Fruit fly (Drosophila melanogaster) whole organism, embryonic: ENCODE measurements around the gene CG32459.
A peak's percentile ranks its signal among the peaks of the same experiment; 100 is the strongest.

Experiments used
- BEAF-32 ChIP-seq: fragments of 200-800 bp; sonication (Bioruptor generic); optimal IDR thresholded peaks from 3 replicates; lab custom pipeline; 2017; ENCODE audit warnings: missing biosample characterization, missing genetic modification characterization, mild to moderate bottlenecking, moderate library complexity, missing genetic modification reagents
- CG10979 ChIP-seq: fragments of 200-800 bp; sonication (Bioruptor generic); optimal IDR thresholded peaks from 2 replicates; lab custom pipeline; 2018; ENCODE audit warnings: missing biosample characterization, mild to moderate bottlenecking, missing genetic modification characterization, moderate library complexity
- CG11456 ChIP-seq: fragments of 200-800 bp; sonication (Bioruptor generic); IDR thresholded peaks from 3 replicates; pipeline ENCODE4 v1.3.6; 2022; ENCODE audit warnings: missing biosample characterization, missing genetic modification characterization
- CG13624 ChIP-seq: fragments of 200-800 bp; sonication (Bioruptor generic); optimal IDR thresholded peaks from 2 replicates; lab custom pipeline; 2016; ENCODE audit warnings: missing biosample characterization, missing genetic modification characterization
- CG16863 ChIP-seq: fragments of 200-800 bp; sonication (Bioruptor generic); optimal IDR thresholded peaks from 3 replicates; lab custom pipeline; 2016; ENCODE audit warnings: missing biosample characterization, missing genetic modification characterization
- CG17568 ChIP-seq: fragments of 200-800 bp; sonication (Bioruptor generic); optimal IDR thresholded peaks from 2 replicates; lab custom pipeline; 2018; ENCODE audit warnings: missing biosample characterization, mild to moderate bottlenecking, missing genetic modification characterization, moderate library complexity
- CG17802 ChIP-seq: fragments of 200-800 bp; sonication (Bioruptor generic); optimal IDR thresholded peaks from 2 replicates; lab custom pipeline; 2018; ENCODE audit warnings: missing biosample characterization, mild to moderate bottlenecking, missing genetic modification characterization, moderate library complexity
- CG17829 ChIP-seq: fragments of 200-800 bp; optimal IDR thresholded peaks from 2 replicates; lab custom pipeline; 2019; ENCODE audit warnings: missing biosample characterization, mild to moderate bottlenecking, missing genetic modification characterization, moderate library complexity
- CG18599 ChIP-seq: fragments of 200-800 bp; sonication (Bioruptor generic); optimal IDR thresholded peaks from 3 replicates; lab custom pipeline; 2017; ENCODE audit warnings: missing biosample characterization, missing genetic modification characterization, mild to moderate bottlenecking, moderate library complexity, missing genetic modification reagents
- CG2120 ChIP-seq: fragments of 200-800 bp; sonication (Bioruptor generic); optimal IDR thresholded peaks from 3 replicates; lab custom pipeline; 2016; ENCODE audit warnings: missing biosample characterization, missing genetic modification characterization
- CG2678 ChIP-seq: fragments of 200-800 bp; sonication (Bioruptor generic); optimal IDR thresholded peaks from 3 replicates; lab custom pipeline; 2019; ENCODE audit warnings: missing biosample characterization, mild to moderate bottlenecking, missing genetic modification characterization, moderate library complexity
- CG2889 ChIP-seq: fragments of 200-800 bp; sonication (Bioruptor generic); IDR thresholded peaks from 3 replicates; pipeline ENCODE4 v1.3.6; 2022; ENCODE audit warnings: missing biosample characterization, missing genetic modification characterization
- CG30403 ChIP-seq: fragments of 200-800 bp; sonication (Bioruptor generic); optimal IDR thresholded peaks from 3 replicates; lab custom pipeline; 2016; ENCODE audit warnings: missing biosample characterization, missing genetic modification characterization
- CG31365 ChIP-seq: fragments of 200-800 bp; sonication (Bioruptor generic); optimal IDR thresholded peaks from 2 replicates; lab custom pipeline; 2018; ENCODE audit warnings: missing biosample characterization, mild to moderate bottlenecking, missing genetic modification characterization
- CG3995 ChIP-seq: fragments of 200-800 bp; sonication (Bioruptor generic); optimal IDR thresholded peaks from 3 replicates; lab custom pipeline; 2016; ENCODE audit warnings: missing biosample characterization, missing genetic modification characterization
- CG5180 ChIP-seq: fragments of 200-800 bp; sonication (Bioruptor generic); optimal IDR thresholded peaks from 3 replicates; lab custom pipeline; 2017; ENCODE audit warnings: missing biosample characterization, missing genetic modification characterization, mild to moderate bottlenecking, moderate library complexity, missing genetic modification reagents
- CG6791 ChIP-seq: fragments of 200-800 bp; sonication (Bioruptor generic); IDR thresholded peaks from 3 replicates; pipeline ENCODE4 v1.3.6; 2022; ENCODE audit warnings: missing biosample characterization, missing genetic modification characterization; ENCODE audit not compliant: partially characterized antibody
- Dbx ChIP-seq: fragments of 200-800 bp; sonication (Bioruptor generic); IDR thresholded peaks from 3 replicates; pipeline ENCODE4 v1.3.6; 2022; ENCODE audit warnings: missing biosample characterization, missing genetic modification characterization
- ERR ChIP-seq: fragments of 200-800 bp; sonication (Bioruptor generic); optimal IDR thresholded peaks from 2 replicates; lab custom pipeline; 2016; ENCODE audit warnings: missing biosample characterization, missing genetic modification characterization
- Fer1 ChIP-seq: fragments of 200-800 bp; sonication (Bioruptor generic); optimal IDR thresholded peaks from 2 replicates; lab custom pipeline; 2017; ENCODE audit warnings: missing biosample characterization, mild to moderate bottlenecking, missing genetic modification characterization
- HHEX ChIP-seq: fragments of 200-800 bp; sonication (Bioruptor generic); optimal IDR thresholded peaks from 3 replicates; lab custom pipeline; 2017; ENCODE audit warnings: missing biosample characterization, mild to moderate bottlenecking, missing genetic modification characterization, missing genetic modification reagents
- Hmr ChIP-seq: fragments of 200-800 bp; sonication (Bioruptor generic); optimal IDR thresholded peaks from 3 replicates; lab custom pipeline; 2017; ENCODE audit warnings: mild to moderate bottlenecking, missing biosample characterization, missing genetic modification reagents, missing genetic modification characterization
- Optix ChIP-seq: fragments of 200-800 bp; sonication (Bioruptor generic); IDR thresholded peaks from 3 replicates; pipeline ENCODE4 v1.3.6; 2022; ENCODE audit warnings: missing biosample characterization, missing genetic modification characterization
- YL-1 ChIP-seq: fragments of 200-800 bp; sonication (Bioruptor generic); optimal IDR thresholded peaks from 3 replicates; lab custom pipeline; 2017; ENCODE audit warnings: missing biosample characterization, mild to moderate bottlenecking, missing genetic modification characterization
- az2 ChIP-seq: fragments of 200-800 bp; sonication (Bioruptor generic); optimal IDR thresholded peaks from 3 replicates; lab custom pipeline; 2016; ENCODE audit warnings: missing biosample characterization, missing genetic modification characterization
- caup ChIP-seq: fragments of 200-800 bp; sonication (Bioruptor generic); optimal IDR thresholded peaks from 3 replicates; lab custom pipeline; 2017; ENCODE audit warnings: missing biosample characterization, mild to moderate bottlenecking, missing genetic modification characterization, moderate library complexity; ENCODE audit not compliant: severe bottlenecking
- corto ChIP-seq: fragments of 200-800 bp; sonication (Bioruptor generic); optimal IDR thresholded peaks from 2 replicates; lab custom pipeline; 2016; ENCODE audit warnings: missing biosample characterization, mild to moderate bottlenecking, missing genetic modification characterization, moderate library complexity
- crol ChIP-seq: fragments of 200-800 bp; sonication (Bioruptor generic); IDR thresholded peaks from 2 replicates; pipeline ENCODE4 v1.3.6; 2022; ENCODE audit warnings: missing biosample characterization, missing genetic modification characterization
- dan ChIP-seq: fragments of 200-800 bp; sonication (Bioruptor generic); IDR thresholded peaks from 2 replicates; pipeline ENCODE4 v1.3.6; 2022; ENCODE audit warnings: missing biosample characterization, missing genetic modification characterization
- ftz-f1 ChIP-seq: fragments of 200-800 bp; sonication (Bioruptor generic); optimal IDR thresholded peaks from 2 replicates; lab custom pipeline; 2016; ENCODE audit warnings: missing biosample characterization, missing genetic modification characterization
- gro ChIP-seq: fragments of 200-800 bp; sonication (Bioruptor generic); optimal IDR thresholded peaks from 2 replicates; lab custom pipeline; 2016; ENCODE audit warnings: missing biosample characterization, missing genetic modification characterization
- gt ChIP-seq: fragments of 200-800 bp; sonication (Bioruptor generic); IDR thresholded peaks from 2 replicates; pipeline ENCODE4 v1.3.6; 2022; ENCODE audit warnings: missing biosample characterization, missing genetic modification characterization
- hkb ChIP-seq, 2 experiments: fragments of 200-800 bp in 1 of 2; fragments of >200 bp in 1 of 2; sonication (Bioruptor generic) in 1 of 2; IDR thresholded peaks in 1 of 2; optimal IDR thresholded peaks in 1 of 2; 2 replicates each; pipeline versions ENCODE4 v1.3.6 to Lab custom; 2017 to 2022; ENCODE audit warnings: missing biosample characterization in 1 of 2, missing genetic modification characterization in 1 of 2
- ind ChIP-seq: fragments of 200-800 bp; sonication (Bioruptor generic); optimal IDR thresholded peaks from 3 replicates; lab custom pipeline; 2016; ENCODE audit warnings: missing biosample characterization, missing genetic modification characterization
- inv ChIP-seq: fragments of 200-800 bp; sonication (Bioruptor generic); IDR thresholded peaks from 2 replicates; pipeline ENCODE4 v1.3.6; 2022; ENCODE audit warnings: missing biosample characterization, missing genetic modification characterization; ENCODE audit not compliant: partially characterized antibody
- ken ChIP-seq: fragments of 200-800 bp; sonication (Bioruptor generic); IDR thresholded peaks from 3 replicates; pipeline ENCODE4 v1.3.6; 2022; ENCODE audit warnings: missing biosample characterization, missing genetic modification characterization
- lbe ChIP-seq: fragments of 200-800 bp; sonication (Bioruptor generic); optimal IDR thresholded peaks from 2 replicates; lab custom pipeline; 2016; ENCODE audit warnings: missing biosample characterization, mild to moderate bottlenecking, missing genetic modification characterization
- nerfin-2 ChIP-seq: fragments of 200-800 bp; sonication (Bioruptor generic); IDR thresholded peaks from 2 replicates; pipeline ENCODE4 v1.3.6; 2022; ENCODE audit warnings: missing biosample characterization, missing genetic modification characterization; ENCODE audit not compliant: partially characterized antibody
- peb ChIP-seq: fragments of 200-800 bp; sonication (Bioruptor generic); IDR thresholded peaks from 2 replicates; pipeline ENCODE4 v1.3.6; 2022; ENCODE audit warnings: missing biosample characterization, missing genetic modification characterization
- pros ChIP-seq: fragments of 200-800 bp; sonication (Bioruptor generic); optimal IDR thresholded peaks from 3 replicates; lab custom pipeline; 2019; ENCODE audit warnings: missing biosample characterization, mild to moderate bottlenecking, missing genetic modification characterization, moderate library complexity
- rib ChIP-seq: fragments of 200-800 bp; sonication (Bioruptor generic); IDR thresholded peaks from 2 replicates; pipeline ENCODE4 v1.3.6; 2022; ENCODE audit warnings: missing biosample characterization, missing genetic modification characterization
- scrt ChIP-seq: fragments of 200-800 bp; sonication (Bioruptor generic); optimal IDR thresholded peaks from 2 replicates; lab custom pipeline; 2018; ENCODE audit warnings: missing biosample characterization, mild to moderate bottlenecking, missing genetic modification characterization, moderate library complexity
- sim ChIP-seq: fragments of 200-800 bp; sonication (Bioruptor generic); IDR thresholded peaks from 2 replicates; pipeline ENCODE4 v1.3.6; 2022; ENCODE audit warnings: missing biosample characterization, missing genetic modification characterization
- slou ChIP-seq: fragments of 200-800 bp; sonication (Bioruptor generic); optimal IDR thresholded peaks from 3 replicates; lab custom pipeline; 2016; ENCODE audit warnings: missing biosample characterization, missing genetic modification characterization
- slp2 ChIP-seq: fragments of 200-800 bp; sonication (Bioruptor generic); optimal IDR thresholded peaks from 2 replicates; lab custom pipeline; 2016; ENCODE audit warnings: missing biosample characterization, missing genetic modification characterization
- so ChIP-seq: fragments of 200-800 bp; sonication (Bioruptor generic); IDR thresholded peaks from 3 replicates; pipeline ENCODE4 v1.3.6; 2022; ENCODE audit warnings: missing biosample characterization, missing genetic modification characterization
- stwl ChIP-seq: fragments of 200-800 bp; sonication (Bioruptor generic); optimal IDR thresholded peaks from 3 replicates; lab custom pipeline; 2018; ENCODE audit warnings: missing biosample characterization, mild to moderate bottlenecking, missing genetic modification characterization, moderate library complexity
- ttk ChIP-seq: fragments of 200-800 bp; sonication (Bioruptor generic); IDR thresholded peaks from 2 replicates; pipeline ENCODE4 v2.1.2; 2022; ENCODE audit warnings: missing biosample characterization, missing genetic modification characterization
- unpg ChIP-seq: fragments of 200-800 bp; sonication (Bioruptor generic); optimal IDR thresholded peaks from 3 replicates; lab custom pipeline; 2018; ENCODE audit warnings: missing biosample characterization, mild to moderate bottlenecking, missing genetic modification characterization, moderate library complexity

CG32459 gene

DNA sequence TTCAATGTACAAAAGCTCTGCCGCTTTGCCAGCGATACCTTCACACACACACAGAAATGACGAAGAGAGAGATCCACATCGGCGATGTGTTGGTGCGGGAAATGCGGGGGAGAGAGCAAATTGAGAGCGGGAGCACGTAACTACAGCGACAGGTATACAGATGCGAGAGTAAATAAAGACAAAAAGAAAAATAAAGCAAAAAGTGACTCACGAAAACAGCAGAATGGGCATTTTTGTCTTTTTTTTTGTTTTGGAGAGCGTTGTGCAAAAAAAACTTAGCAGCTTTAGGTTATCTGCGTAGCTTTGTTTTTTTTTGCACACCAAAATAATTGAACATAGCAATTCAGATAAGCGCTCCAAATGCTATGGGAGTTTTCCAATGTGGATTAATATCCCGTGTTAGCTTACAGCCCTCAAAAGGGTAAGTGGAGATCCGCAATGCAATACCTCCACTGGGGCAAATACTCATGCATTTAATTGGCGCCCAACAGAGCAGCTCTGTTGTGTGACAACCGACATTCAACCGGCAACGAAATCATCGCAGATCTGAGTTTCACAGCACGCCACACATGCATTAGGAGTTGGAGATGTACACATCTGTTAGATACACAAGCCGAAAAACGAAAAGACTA lies 33.2 kb downstream of the CG32459 start (continued):
- TF ChIP-seq CG16863 (GFP tag; lab: Kevin White, UChicago) (no peak), hkb (optimal IDR thresholded peaks at IDR 0.05; lab: Kevin White, UChicago) (no peak), hkb (GFP tag; IDR thresholded peaks at IDR 0.05; lab: Robert Waterston, UW) (0 out of 2 replicates have a peak, but pooled peaks have one; percentile 16), pros (GFP tag; lab: Kevin White, UChicago) (no peak), slou (GFP tag; lab: Kevin White, UChicago) (no peak), CG30403 (GFP tag; lab: Kevin White, UChicago) (no peak), CG2889 (GFP tag; lab: Robert Waterston, UW) (no peak), dan (no peak), slp2 (GFP tag; lab: Kevin White, UChicago) (no peak), stwl (no peak), CG6791 (GFP tag; lab: Robert Waterston, UW) (no peak), CG17802 (tag; lab: Kevin White, UChicago) (no peak), ind (GFP tag; lab: Kevin White, UChicago) (no peak), so (GFP tag; lab: Robert Waterston, UW) (0 out of 3 replicates have a peak, but pooled peaks have one; percentile 27), ERR (GFP tag; lab: Kevin White, UChicago) (no peak), CG10979 (tag; lab: Kevin White, UChicago) (no peak), az2 (no peak), CG18599 (GFP tag; lab: Kevin White, UChicago) (peak; percentile 15), peb (GFP tag; lab: Robert Waterston, UW) (no peak), HHEX (GFP tag; lab: Kevin White, UChicago) (no peak), CG11456 (no peak), CG17829 (tag; lab: Kevin White, UChicago) (no peak), corto (GFP tag; lab: Kevin White, UChicago) (peak; percentile 89), CG13624 (peak; percentile 22), ftz-f1 (GFP tag; lab: Kevin White, UChicago) (no peak), CG17568 (GFP tag; lab: Kevin White, UChicago) (no peak), unpg (GFP tag; lab: Kevin White, UChicago) (no peak), YL-1 (GFP tag; lab: Kevin White, UChicago) (peak; percentile 10), sim (no peak), CG2120 (GFP tag; lab: Kevin White, UChicago) (no peak), Dbx (peak; percentile 38; the same call in 1 of the 3 replicates), caup (GFP tag; lab: Kevin White, UChicago) (peak; percentile 28), scrt (peak; percentile 18), gro (GFP tag; lab: Kevin White, UChicago) (peak; percentile 42), CG2678 (peak; percentile 46), ttk (GFP tag; lab: Robert Waterston, UW) (no peak), crol (GFP tag; lab: Robert Waterston, UW) (peak; percentile 97), rib (GFP tag; lab: Robert Waterston, UW) (peak; percentile 86), Optix (GFP tag; lab: Robert Waterston, UW) (no peak), lbe (GFP tag; lab: Kevin White, UChicago) (peak; percentile 95), gt (GFP tag; lab: Robert Waterston, UW) (no peak), Fer1 (peak; percentile 37), Hmr (GFP tag; lab: Kevin White, UChicago) (peak; percentile 13), BEAF-32 (no peak), CG5180 (GFP tag; lab: Kevin White, UChicago) (no peak), CG3995 (peak; percentile 34), nerfin-2 (GFP tag; lab: Robert Waterston, UW) (no peak), ken (GFP tag; lab: Robert Waterston, UW) (no peak), inv (GFP tag; lab: Robert Waterston, UW) (no peak), CG31365 (no peak)
